Fruit fly (Drosophila melanogaster) whole organism, embryonic: ENCODE measurements around the gene CG7943.

Experiments used
- ATbp ChIP-seq: fragments of 200-800 bp; sonication (Bioruptor generic); optimal IDR thresholded peaks from 2 replicates; lab custom pipeline; 2017; ENCODE audit warnings: missing biosample characterization, mild to moderate bottlenecking, missing genetic modification characterization, missing genetic modification reagents
- CG10462 ChIP-seq: fragments of 200-800 bp; sonication (Bioruptor generic); optimal IDR thresholded peaks from 2 replicates; lab custom pipeline; 2016; ENCODE audit warnings: missing biosample characterization, missing genetic modification characterization
- CG10979 ChIP-seq: fragments of 200-800 bp; sonication (Bioruptor generic); optimal IDR thresholded peaks from 2 replicates; lab custom pipeline; 2018; ENCODE audit warnings: missing biosample characterization, mild to moderate bottlenecking, missing genetic modification characterization, moderate library complexity
- CG11695 ChIP-seq: fragments of 200-800 bp; sonication (Bioruptor generic); IDR thresholded peaks from 3 replicates; pipeline ENCODE4 v1.3.6; 2022; ENCODE audit warnings: missing biosample characterization, missing genetic modification characterization
- CG12155 ChIP-seq: fragments of 200-800 bp; sonication (Bioruptor generic); optimal IDR thresholded peaks from 3 replicates; lab custom pipeline; 2016; ENCODE audit warnings: missing biosample characterization, missing genetic modification characterization
- CG12299 ChIP-seq: fragments of 200-800 bp; sonication (Bioruptor generic); optimal IDR thresholded peaks from 2 replicates; lab custom pipeline; 2018; ENCODE audit warnings: missing biosample characterization, mild to moderate bottlenecking, missing genetic modification characterization
- CG15514 ChIP-seq: fragments of 200-800 bp; sonication (Bioruptor generic); optimal IDR thresholded peaks from 3 replicates; lab custom pipeline; 2017; ENCODE audit warnings: missing biosample characterization, missing genetic modification characterization, mild to moderate bottlenecking, moderate library complexity, missing genetic modification reagents
- CG1602 ChIP-seq: fragments of 200-800 bp; sonication (Bioruptor generic); optimal IDR thresholded peaks from 3 replicates; lab custom pipeline; 2016; ENCODE audit warnings: missing biosample characterization, missing genetic modification characterization
- CG2116 ChIP-seq: fragments of 200-800 bp; sonication (Bioruptor generic); optimal IDR thresholded peaks from 3 replicates; lab custom pipeline; 2018; ENCODE audit warnings: missing biosample characterization, mild to moderate bottlenecking, missing genetic modification characterization
- CG4707 ChIP-seq: fragments of 200-800 bp; sonication (Bioruptor generic); optimal IDR thresholded peaks from 2 replicates; lab custom pipeline; 2018; ENCODE audit warnings: missing biosample characterization, mild to moderate bottlenecking, missing genetic modification characterization, moderate library complexity
- CG7271 ChIP-seq: fragments of 200-800 bp; sonication (Bioruptor generic); optimal IDR thresholded peaks from 2 replicates; lab custom pipeline; 2018; ENCODE audit warnings: missing biosample characterization, mild to moderate bottlenecking, missing genetic modification characterization, moderate library complexity
- CG7357 ChIP-seq: fragments of 200-800 bp; sonication (Bioruptor generic); IDR thresholded peaks from 3 replicates; pipeline ENCODE4 v1.3.6; 2022; ENCODE audit warnings: missing biosample characterization, missing genetic modification characterization
- CG9215 ChIP-seq: fragments of 200-800 bp; sonication (Bioruptor generic); IDR thresholded peaks from 2 replicates; pipeline ENCODE4 v1.3.6; 2022; ENCODE audit warnings: missing biosample characterization, missing genetic modification characterization
- Hr3 ChIP-seq: fragments of 200-800 bp; sonication (Bioruptor generic); optimal IDR thresholded peaks from 3 replicates; lab custom pipeline; 2016; ENCODE audit warnings: missing biosample characterization, missing genetic modification characterization
- Hsf ChIP-seq: fragments of 200-800 bp; sonication (Bioruptor generic); optimal IDR thresholded peaks from 3 replicates; lab custom pipeline; 2016; ENCODE audit warnings: missing biosample characterization, missing genetic modification characterization
- Mrtf ChIP-seq: fragments of 200-800 bp; sonication (Bioruptor generic); IDR thresholded peaks from 3 replicates; pipeline ENCODE4 v1.3.6; 2022; ENCODE audit warnings: missing biosample characterization, missing genetic modification characterization
- NFAT ChIP-seq: fragments of 200-800 bp; sonication (Bioruptor generic); IDR thresholded peaks from 2 replicates; pipeline ENCODE4 v1.3.6; 2022; ENCODE audit warnings: missing biosample characterization, missing genetic modification characterization
- Nf-YB ChIP-seq: fragments of 200-800 bp; sonication (Bioruptor generic); optimal IDR thresholded peaks from 3 replicates; lab custom pipeline; 2019; ENCODE audit warnings: missing biosample characterization, mild to moderate bottlenecking, missing genetic modification characterization, moderate library complexity
- Optix ChIP-seq: fragments of 200-800 bp; sonication (Bioruptor generic); IDR thresholded peaks from 3 replicates; pipeline ENCODE4 v1.3.6; 2022; ENCODE audit warnings: missing biosample characterization, missing genetic modification characterization
- Rx ChIP-seq: fragments of 200-800 bp; sonication (Bioruptor generic); IDR thresholded peaks from 2 replicates; pipeline ENCODE4 v1.3.6; 2022; ENCODE audit warnings: missing biosample characterization, missing genetic modification characterization
- Sry-β ChIP-seq: fragments of 200-800 bp; sonication (Bioruptor generic); optimal IDR thresholded peaks from 2 replicates; lab custom pipeline; 2018; ENCODE audit warnings: missing biosample characterization, mild to moderate bottlenecking, missing genetic modification characterization, moderate library complexity
- ac ChIP-seq: fragments of 200-800 bp; sonication (Bioruptor generic); optimal IDR thresholded peaks from 3 replicates; lab custom pipeline; 2017; ENCODE audit warnings: missing biosample characterization, mild to moderate bottlenecking, missing genetic modification characterization
- cato ChIP-seq: fragments of 200-800 bp; sonication (Bioruptor generic); optimal IDR thresholded peaks from 2 replicates; lab custom pipeline; 2016; ENCODE audit warnings: missing biosample characterization, missing genetic modification characterization, borderline replicate concordance
- cg ChIP-seq: fragments of 200-800 bp; sonication (Bioruptor generic); optimal IDR thresholded peaks from 3 replicates; lab custom pipeline; 2019; ENCODE audit warnings: missing biosample characterization, mild to moderate bottlenecking, missing genetic modification characterization, moderate library complexity
- chinmo ChIP-seq: fragments of 200-800 bp; sonication (Bioruptor generic); IDR thresholded peaks from 4 replicates; pipeline ENCODE4 v1.3.6; 2022; ENCODE audit warnings: missing biosample characterization, missing genetic modification characterization; ENCODE audit not compliant: partially characterized antibody
- crol ChIP-seq: fragments of 200-800 bp; sonication (Bioruptor generic); IDR thresholded peaks from 2 replicates; pipeline ENCODE4 v1.3.6; 2022; ENCODE audit warnings: missing biosample characterization, missing genetic modification characterization
- dati ChIP-seq: fragments of 200-800 bp; sonication (Bioruptor generic); IDR thresholded peaks from 2 replicates; pipeline ENCODE4 v1.3.6; 2022; ENCODE audit warnings: missing biosample characterization, missing genetic modification characterization
- fd96Cb ChIP-seq: fragments of 200-800 bp; sonication (Bioruptor generic); optimal IDR thresholded peaks from 2 replicates; lab custom pipeline; 2018; ENCODE audit warnings: missing biosample characterization, mild to moderate bottlenecking, missing genetic modification characterization, moderate library complexity
- nmo ChIP-seq: fragments of 200-800 bp; sonication (Bioruptor generic); optimal IDR thresholded peaks from 2 replicates; lab custom pipeline; 2018; ENCODE audit warnings: missing biosample characterization, mild to moderate bottlenecking, missing genetic modification characterization, moderate library complexity
- nom ChIP-seq: fragments of 200-800 bp; sonication (Bioruptor generic); optimal IDR thresholded peaks from 2 replicates; lab custom pipeline; 2017; ENCODE audit warnings: missing biosample characterization, missing genetic modification characterization, mild to moderate bottlenecking, moderate library complexity, missing genetic modification reagents
- oc ChIP-seq: fragments of 200-800 bp; sonication (Bioruptor generic); optimal IDR thresholded peaks from 2 replicates; lab custom pipeline; 2018; ENCODE audit warnings: missing biosample characterization, mild to moderate bottlenecking, missing genetic modification characterization, moderate library complexity
- pho ChIP-seq: fragments of 200-800 bp; sonication (Bioruptor generic); optimal IDR thresholded peaks from 2 replicates; lab custom pipeline; 2016; ENCODE audit warnings: missing biosample characterization, missing genetic modification characterization
- pros ChIP-seq: fragments of 200-800 bp; sonication (Bioruptor generic); optimal IDR thresholded peaks from 3 replicates; lab custom pipeline; 2019; ENCODE audit warnings: missing biosample characterization, mild to moderate bottlenecking, missing genetic modification characterization, moderate library complexity
- psq ChIP-seq: fragments of 200-800 bp; sonication (Bioruptor generic); optimal IDR thresholded peaks from 2 replicates; lab custom pipeline; 2017; ENCODE audit warnings: missing biosample characterization, missing genetic modification characterization
- run ChIP-seq: fragments of 200-800 bp; sonication (Bioruptor generic); optimal IDR thresholded peaks from 3 replicates; lab custom pipeline; 2018; ENCODE audit warnings: missing biosample characterization, mild to moderate bottlenecking, missing genetic modification characterization
- salm ChIP-seq: fragments of 200-800 bp; sonication (Bioruptor generic); optimal IDR thresholded peaks from 2 replicates; lab custom pipeline; 2018; ENCODE audit warnings: missing biosample characterization, mild to moderate bottlenecking, missing genetic modification characterization
- sima ChIP-seq: fragments of 200-800 bp; sonication (Bioruptor generic); optimal IDR thresholded peaks from 2 replicates; lab custom pipeline; 2016; ENCODE audit warnings: missing biosample characterization, missing genetic modification characterization
- slou ChIP-seq: fragments of 200-800 bp; sonication (Bioruptor generic); optimal IDR thresholded peaks from 3 replicates; lab custom pipeline; 2016; ENCODE audit warnings: missing biosample characterization, missing genetic modification characterization
- so ChIP-seq: fragments of 200-800 bp; sonication (Bioruptor generic); IDR thresholded peaks from 3 replicates; pipeline ENCODE4 v1.3.6; 2022; ENCODE audit warnings: missing biosample characterization, missing genetic modification characterization
- sqz ChIP-seq: fragments of 200-800 bp; sonication (Bioruptor generic); optimal IDR thresholded peaks from 3 replicates; lab custom pipeline; 2018; ENCODE audit warnings: missing biosample characterization, mild to moderate bottlenecking, missing genetic modification characterization
- sr ChIP-seq: fragments of 200-800 bp; sonication (Bioruptor generic); IDR thresholded peaks from 3 replicates; pipeline ENCODE4 v1.3.6; 2022; ENCODE audit warnings: missing biosample characterization, missing genetic modification characterization
- sug ChIP-seq: fragments of 200-800 bp; optimal IDR thresholded peaks from 2 replicates; lab custom pipeline; 2019; ENCODE audit warnings: missing biosample characterization, mild to moderate bottlenecking, missing genetic modification characterization, moderate library complexity
- tap ChIP-seq: fragments of 200-800 bp; optimal IDR thresholded peaks from 3 replicates; lab custom pipeline; 2019; ENCODE audit warnings: missing biosample characterization, mild to moderate bottlenecking, missing genetic modification characterization, moderate library complexity
- trh ChIP-seq: fragments of 200-800 bp; sonication (Bioruptor generic); optimal IDR thresholded peaks from 2 replicates; lab custom pipeline; 2016; ENCODE audit warnings: missing biosample characterization, missing genetic modification characterization
- tx ChIP-seq: fragments of 200-800 bp; sonication (Bioruptor generic); optimal IDR thresholded peaks from 2 replicates; lab custom pipeline; 2016; ENCODE audit warnings: missing biosample characterization, missing genetic modification characterization
- unc-4 ChIP-seq: fragments of 200-800 bp; sonication (Bioruptor generic); IDR thresholded peaks from 2 replicates; pipeline ENCODE4 v1.3.6; 2022; ENCODE audit warnings: missing biosample characterization, missing genetic modification characterization; ENCODE audit not compliant: partially characterized antibody
- vnd ChIP-seq: fragments of 200-800 bp; sonication (Bioruptor generic); IDR thresholded peaks from 3 replicates; pipeline ENCODE4 v1.3.6; 2022; ENCODE audit warnings: missing biosample characterization, missing genetic modification characterization; ENCODE audit not compliant: partially characterized antibody
- wor ChIP-seq: fragments of 200-800 bp; sonication (Bioruptor generic); IDR thresholded peaks from 2 replicates; pipeline ENCODE4 v1.3.6; 2022; ENCODE audit warnings: missing biosample characterization, missing genetic modification characterization

Gene CG7943

DNA sequence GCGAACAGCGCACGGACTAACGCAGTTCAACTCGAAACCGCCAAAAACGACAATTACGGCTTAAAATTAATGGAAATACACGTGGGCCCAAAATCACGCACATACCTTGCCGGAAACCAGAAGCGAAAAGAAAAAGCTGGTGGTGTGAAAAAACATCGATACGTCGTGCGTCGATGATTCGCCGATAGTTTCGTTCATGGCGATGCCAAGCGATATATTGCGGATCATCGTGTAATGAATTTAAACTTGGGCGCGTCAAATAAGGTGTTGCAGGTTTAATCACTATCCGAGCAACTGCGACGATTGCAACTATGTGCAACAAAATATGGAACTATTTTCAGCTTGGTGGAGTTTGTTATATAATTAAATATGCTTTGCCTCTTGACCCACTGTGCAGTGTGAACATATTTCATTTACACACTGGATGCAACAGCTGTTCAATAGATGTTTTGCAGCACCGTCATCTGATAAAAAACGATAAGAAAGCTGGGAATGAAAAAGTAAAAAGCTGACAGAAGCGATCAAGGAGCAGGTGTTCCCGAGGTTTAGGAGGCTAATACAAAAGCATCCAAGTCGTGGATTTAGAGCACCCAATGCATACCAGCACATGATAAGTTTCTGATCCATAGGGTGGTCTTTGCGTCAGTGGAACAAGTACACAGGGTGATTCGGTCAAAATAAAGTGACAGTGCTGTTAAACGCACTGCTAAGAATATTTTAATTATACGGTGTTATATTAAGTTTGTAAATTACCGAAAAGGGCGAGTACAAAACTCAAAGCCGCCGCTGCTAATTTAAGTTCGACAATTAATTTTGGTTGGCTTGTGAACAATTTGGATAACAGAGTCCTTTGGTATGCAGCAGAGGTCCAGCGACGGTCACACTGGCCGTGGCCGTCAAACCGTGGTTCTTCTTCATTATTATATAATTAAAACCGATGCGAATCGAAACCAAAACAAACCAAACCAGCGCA is at the start of gene CG7943, which contains the start of gene RpL32 (continued):
- TF ChIP-seq CG12299 (tag; lab: Kevin White, UChicago): peak; percentile 84
- TF ChIP-seq chinmo (GFP tag; lab: Robert Waterston, UW): peak; percentile 100
- TF ChIP-seq CG11695: peak; percentile 94
- peak; percentile 84 for TF ChIP-seq CG7271 (tag; lab: Kevin White, UChicago)
- peak; percentile 98 for TF ChIP-seq so (GFP tag; lab: Robert Waterston, UW)
- peak; percentile 85 for TF ChIP-seq trh (GFP tag; lab: Kevin White, UChicago)
- TF ChIP-seq sr: peak; percentile 89
- TF ChIP-seq CG9215: peak; percentile 92
- TF ChIP-seq Hsf (GFP tag; lab: Kevin White, UChicago): peak; percentile 93
- no peak; the same call in 1 of the 2 replicates for TF ChIP-seq NFAT (GFP tag; lab: Robert Waterston, UW)
- TF ChIP-seq CG15514: peak; percentile 94
- TF ChIP-seq CG2116 (GFP tag; lab: Kevin White, UChicago): peak; percentile 95
- peak; percentile 96 for TF ChIP-seq nmo (GFP tag; lab: Kevin White, UChicago)
- peak; percentile 80 for TF ChIP-seq CG4707 (GFP tag; lab: Kevin White, UChicago)
- peak; percentile 83 for TF ChIP-seq ATbp (GFP tag; lab: Kevin White, UChicago)
- TF ChIP-seq CG10462 (GFP tag; lab: Kevin White, UChicago): peak; percentile 56
- peak; percentile 93 for TF ChIP-seq Rx (GFP tag; lab: Robert Waterston, UW)
- TF ChIP-seq CG10979 (tag; lab: Kevin White, UChicago): peak; percentile 88
- TF ChIP-seq CG12155 (GFP tag; lab: Kevin White, UChicago): peak; percentile 78
- TF ChIP-seq slou (GFP tag; lab: Kevin White, UChicago): peak; percentile 95
- TF ChIP-seq Nf-YB (GFP tag; lab: Kevin White, UChicago): peak; percentile 62
- peak; percentile 54 for TF ChIP-seq ac (GFP tag; lab: Kevin White, UChicago)
- TF ChIP-seq tx: peak; percentile 83
- peak; percentile 93 for TF ChIP-seq pho
- TF ChIP-seq sug: peak; percentile 95
- TF ChIP-seq psq (GFP tag; lab: Kevin White, UChicago): peak; percentile 62
- peak; percentile 99 for TF ChIP-seq unc-4 (GFP tag; lab: Robert Waterston, UW)
- peak; percentile 89 for TF ChIP-seq Hr3 (GFP tag; lab: Kevin White, UChicago)
- TF ChIP-seq CG7357 (GFP tag; lab: Robert Waterston, UW): peak; percentile 92
- peak; percentile 85 for TF ChIP-seq sqz (GFP tag; lab: Kevin White, UChicago)
- peak; percentile 55; the same call in 1 of the 2 replicates for TF ChIP-seq crol (GFP tag; lab: Robert Waterston, UW)
- peak; percentile 85 for TF ChIP-seq Mrtf (GFP tag; lab: Robert Waterston, UW)
- TF ChIP-seq pros: peak; percentile 54
- no peak for TF ChIP-seq cg (GFP tag; lab: Kevin White, UChicago)
- TF ChIP-seq dati: peak; percentile 81
- peak; percentile 88 for TF ChIP-seq fd96Cb (tag; lab: Kevin White, UChicago)
- peak; percentile 100 for TF ChIP-seq vnd
- TF ChIP-seq cato (GFP tag; lab: Kevin White, UChicago): peak; percentile 74
- TF ChIP-seq CG1602 (GFP tag; lab: Kevin White, UChicago): peak; percentile 82
- peak; percentile 85 for TF ChIP-seq nom
- peak; percentile 87 for TF ChIP-seq run
- TF ChIP-seq oc (tag; lab: Kevin White, UChicago): peak; percentile 81
- TF ChIP-seq Sry-β (GFP tag; lab: Kevin White, UChicago): peak; percentile 78
- TF ChIP-seq wor (GFP tag; lab: Robert Waterston, UW): peak; percentile 82
- peak; percentile 89 for TF ChIP-seq tap
- TF ChIP-seq sima (GFP tag; lab: Kevin White, UChicago): peak; percentile 97
- TF ChIP-seq Optix (GFP tag; lab: Robert Waterston, UW): peak; percentile 97
- TF ChIP-seq salm (tag; lab: Kevin White, UChicago): peak; percentile 86
